Worm (Caenorhabditis elegans): Measurements from ENCODE around the gene C46E10.3.

Gene C46E10.3

DNA sequence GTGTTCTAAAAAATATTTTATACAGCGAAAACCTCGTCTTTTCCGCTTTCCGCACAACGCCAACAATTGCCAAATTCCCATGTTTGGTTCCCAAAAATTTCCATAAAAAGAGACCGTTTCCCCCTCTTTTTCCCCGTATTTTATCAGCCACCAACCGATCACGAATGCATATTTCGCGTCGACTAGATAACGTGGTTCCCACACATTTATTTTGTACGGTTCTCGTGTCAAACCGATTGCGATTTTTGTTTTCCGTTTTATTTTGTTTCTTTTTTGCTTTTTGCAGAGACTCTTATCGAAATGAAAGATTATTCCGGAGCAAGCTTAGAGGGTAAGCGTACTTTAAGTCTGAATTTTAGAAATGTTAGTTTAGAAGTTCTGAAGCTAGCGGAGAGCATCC, at the start of gene C46E10.3:
TSS of gene C46E10.3 (plus strand) at position 301 of the 400 bp plus-strand sequence.
- TF ChIP-seq pha-4 (GFP tag; IDR thresholded peaks at IDR 0.05) (no peak), pha-4 (tag; optimal IDR thresholded peaks at IDR 0.05) (no peak), dmd-9 (GFP tag; IDR thresholded peaks at IDR 0.05) (no peak), nhr-48 (tag; optimal IDR thresholded peaks at IDR 0.05) (no peak), mep-1 (tag; optimal IDR thresholded peaks at IDR 0.05) (no peak), zfp-2 (tag; optimal IDR thresholded peaks at IDR 0.05) (no peak), ztf-11 (tag; optimal IDR thresholded peaks at IDR 0.05) (no peak)

DNA sequence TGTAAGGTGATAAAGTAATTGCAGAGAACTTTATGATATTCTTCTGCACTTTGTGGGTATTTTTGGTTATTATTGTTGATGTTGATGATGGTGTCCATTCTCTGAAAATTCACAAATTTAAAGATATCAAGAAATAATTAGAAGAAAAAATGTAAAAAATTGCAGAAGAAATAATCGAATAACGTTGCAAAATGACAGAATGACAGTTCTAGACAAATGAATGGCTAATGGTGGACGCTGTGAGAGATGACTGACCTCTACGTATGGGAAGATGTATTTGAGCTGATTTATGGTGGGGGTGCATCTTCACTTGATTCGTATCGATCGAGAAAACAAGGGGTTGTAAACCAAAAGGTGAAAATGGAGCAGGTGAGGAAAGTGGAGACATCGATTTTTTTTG, 47.6 kb upstream of the C46E10.3 start, which contains the start of gene sea-1:
TSS of gene sea-1 (minus strand) at position 101 of the 400 bp plus-strand sequence.
- no peak for TF ChIP-seq daf-16 (GFP tag; optimal IDR thresholded peaks at IDR 0.05)
- TF ChIP-seq daf-16 (tag; optimal IDR thresholded peaks at IDR 0.05), result no peak
- no peak for TF ChIP-seq madf-9 (GFP tag; conservative IDR thresholded peaks at IDR 0.05)
- TF ChIP-seq nhr-28 (tag; optimal IDR thresholded peaks at IDR 0.05), result no peak
- TF ChIP-seq zag-1 (tag; optimal IDR thresholded peaks at IDR 0.05), result no peak
- no peak for TF ChIP-seq T20F7.1 (GFP tag; optimal IDR thresholded peaks at IDR 0.05)
- TF ChIP-seq lin-39 (tag; optimal IDR thresholded peaks at IDR 0.05), result no peak

ce11 chrII:3675176-3675575, 45.9 kb upstream of the C46E10.3 start, which contains the start of gene F19B10.2:
TSS of gene F19B10.2 (plus strand) at chrII:3675476.
- TF ChIP-seq zip-2 (tag; optimal IDR thresholded peaks at IDR 0.05), result no peak
- TF ChIP-seq ceh-44 (GFP tag; IDR thresholded peaks at IDR 0.05), result no peak
- no peak for TF ChIP-seq php-3 (GFP tag; IDR thresholded peaks at IDR 0.05)
- TF ChIP-seq set-16 (GFP tag; IDR thresholded peaks at IDR 0.05), result no peak
- TF ChIP-seq Y75B8A.6 (GFP tag; IDR thresholded peaks at IDR 0.05), result no peak
- no peak for TF ChIP-seq Y48G9A.11 (GFP tag; IDR thresholded peaks at IDR 0.05)
- no peak for TF ChIP-seq nhr-11 (tag; optimal IDR thresholded peaks at IDR 0.05)
- TF ChIP-seq aha-1 (tag), result no peak
- no peak for TF ChIP-seq mxl-2 (GFP tag; conservative IDR thresholded peaks at IDR 0.05)
- TF ChIP-seq ceh-32 (tag; optimal IDR thresholded peaks at IDR 0.05; ENCODE audit: poor library complexity), result no peak
- no peak for TF ChIP-seq lin-29 (GFP tag; IDR thresholded peaks at IDR 0.05)
- TF ChIP-seq rbr-2 (tag; optimal IDR thresholded peaks at IDR 0.05), result no peak
- TF ChIP-seq fkh-10 (GFP tag; optimal IDR thresholded peaks at IDR 0.05), result no peak

ce11 chrII:3678978-3679377, 42.1 kb upstream of the C46E10.3 start:
- TF ChIP-seq unc-62 (GFP tag; optimal IDR thresholded peaks at IDR 0.05 in 1 of 2) (peak in 1 of 2 experiments; percentile 92), unc-62 (tag; optimal IDR thresholded peaks at IDR 0.05) (no peak), aly-2 (tag; optimal IDR thresholded peaks at IDR 0.05) (no peak)

ce11 chrII:3680366-3680765, 40.8 kb upstream of the C46E10.3 start:
- TF ChIP-seq duxl-1 (tag; optimal IDR thresholded peaks at IDR 0.05; ENCODE audit: poor library complexity) (no peak), pqm-1 (tag; optimal IDR thresholded peaks at IDR 0.05) (no peak), attf-4 (tag; optimal IDR thresholded peaks at IDR 0.05) (no peak), zfp-2 (tag; optimal IDR thresholded peaks at IDR 0.05) (no peak), ceh-44 (GFP tag; IDR thresholded peaks at IDR 0.05) (no peak), dmd-6 (GFP tag; IDR thresholded peaks at IDR 0.05) (no peak), lin-39 (tag; optimal IDR thresholded peaks at IDR 0.05) (no peak), dmd-9 (GFP tag; IDR thresholded peaks at IDR 0.05) (no peak), lin-13 (GFP tag; optimal IDR thresholded peaks at IDR 0.05) (no peak)
